Fruit fly (Drosophila melanogaster): ENCODE results near the gene CG42394.

The CG42394 gene

dm6 chr3R:10884031-10884677, 34.5 kb downstream of the CG42394 start (continued):
- peak; percentile 52 for TF ChIP-seq CG10979 (tag; optimal IDR thresholded peaks at IDR 0.05)
- peak; percentile 62; the same call in 1 of the 2 replicates for TF ChIP-seq dati (GFP tag; IDR thresholded peaks at IDR 0.05)
- 0 out of 3 replicates have a peak, but pooled peaks have one; percentile 12 for TF ChIP-seq sr (GFP tag; IDR thresholded peaks at IDR 0.05)
- TF ChIP-seq TFAM (GFP tag; optimal IDR thresholded peaks at IDR 0.05) = no peak
- TF ChIP-seq CG1024 (GFP tag; IDR thresholded peaks at IDR 0.05) = peak; percentile 65; the same call in 1 of the 2 replicates
- no peak for TF ChIP-seq CG42726 (GFP tag; IDR thresholded peaks at IDR 0.05; ENCODE audit: partially characterized antibody)
- no peak for TF ChIP-seq CG8478 (optimal IDR thresholded peaks at IDR 0.05)
- TF ChIP-seq CG17912 (GFP tag; optimal IDR thresholded peaks at IDR 0.05) = no peak
- peak; percentile 84 for TF ChIP-seq Dek (tag; optimal IDR thresholded peaks at IDR 0.05)
- peak; percentile 82 for TF ChIP-seq Asciz (GFP tag; optimal IDR thresholded peaks at IDR 0.05)
- peak; percentile 88 for TF ChIP-seq CG7839 (tag; optimal IDR thresholded peaks at IDR 0.05)
- TF ChIP-seq Opbp (GFP tag; IDR thresholded peaks at IDR 0.05; ENCODE audit: partially characterized antibody) = no peak
- no peak for TF ChIP-seq unc-4 (GFP tag; IDR thresholded peaks at IDR 0.05; ENCODE audit: partially characterized antibody)
- TF ChIP-seq nerfin-1 (tag; optimal IDR thresholded peaks at IDR 0.05) = peak; percentile 54
- no peak for TF ChIP-seq fd64A (GFP tag; optimal IDR thresholded peaks at IDR 0.05)
- TF ChIP-seq hkb (optimal IDR thresholded peaks at IDR 0.05) = no peak
- TF ChIP-seq hkb (GFP tag; IDR thresholded peaks at IDR 0.05) = peak; percentile 91
- TF ChIP-seq kah (GFP tag; optimal IDR thresholded peaks at IDR 0.05) = peak; percentile 37
- no peak for TF ChIP-seq Sin3A (optimal IDR thresholded peaks at IDR 0.05)
- TF ChIP-seq CG30020 (tag; optimal IDR thresholded peaks at IDR 0.05) = peak; percentile 0
- TF ChIP-seq CG12236 (GFP tag; optimal IDR thresholded peaks at IDR 0.05) = no peak
- peak; percentile 34 for TF ChIP-seq CG13624 (GFP tag; optimal IDR thresholded peaks at IDR 0.05)
- peak; percentile 49 for TF ChIP-seq CG18619 (GFP tag; optimal IDR thresholded peaks at IDR 0.05)
- no peak for TF ChIP-seq CG34224 (GFP tag; IDR thresholded peaks at IDR 0.05; ENCODE audit: partially characterized antibody)
- TF ChIP-seq B-H2 (GFP tag; optimal IDR thresholded peaks at IDR 0.05) = no peak
- peak; percentile 73 for TF ChIP-seq CG11085 (GFP tag; IDR thresholded peaks at IDR 0.05)
- no peak for TF ChIP-seq CG7271 (tag; optimal IDR thresholded peaks at IDR 0.05)
- TF ChIP-seq jumu (GFP tag; optimal IDR thresholded peaks at IDR 0.05) = no peak
- no peak for TF ChIP-seq tio (GFP tag; optimal IDR thresholded peaks at IDR 0.05)
- peak; percentile 81 for TF ChIP-seq slbo (GFP tag; IDR thresholded peaks at IDR 0.05)
- no peak for TF ChIP-seq trh (GFP tag; optimal IDR thresholded peaks at IDR 0.05)
- TF ChIP-seq HLH4C (GFP tag; IDR thresholded peaks at IDR 0.05; ENCODE audit: partially characterized antibody) = no peak
- TF ChIP-seq CG31224 (GFP tag; IDR thresholded peaks at IDR 0.05) = peak; percentile 75
- TF ChIP-seq Taf1 (GFP tag; IDR thresholded peaks at IDR 0.05) = peak; percentile 69
- peak; percentile 59; the same call in 1 of the 3 replicates for TF ChIP-seq CG11093 (GFP tag; IDR thresholded peaks at IDR 0.05)
- TF ChIP-seq Scr (GFP tag; IDR thresholded peaks at IDR 0.05; ENCODE audit: partially characterized antibody) = no peak
- peak; percentile 72 for TF ChIP-seq CG4730 (GFP tag; IDR thresholded peaks at IDR 0.05)
- peak; percentile 60 for TF ChIP-seq CG12391 (tag; optimal IDR thresholded peaks at IDR 0.05)
- 0 out of 3 replicates have a peak, but pooled peaks have one; percentile 27 for TF ChIP-seq knrl (GFP tag; IDR thresholded peaks at IDR 0.05; ENCODE audit: partially characterized antibody)
- peak; percentile 82 for TF ChIP-seq Fer1 (GFP tag; optimal IDR thresholded peaks at IDR 0.05)
- peak; percentile 77 for TF ChIP-seq Hmr (GFP tag; optimal IDR thresholded peaks at IDR 0.05)
- TF ChIP-seq vfl (GFP tag; optimal IDR thresholded peaks at IDR 0.05) = no peak
- TF ChIP-seq al (GFP tag; IDR thresholded peaks at IDR 0.05) = peak; percentile 82
- TF ChIP-seq CG2120 (GFP tag; optimal IDR thresholded peaks at IDR 0.05) = peak; percentile 75
- peak; percentile 60 for TF ChIP-seq CG43689 (GFP tag; IDR thresholded peaks at IDR 0.05)
- TF ChIP-seq MTF-1 (GFP tag; optimal IDR thresholded peaks at IDR 0.05; ENCODE audit: borderline replicate concordance) = peak; percentile 55
- peak; percentile 23 for TF ChIP-seq CG1647 (GFP tag; optimal IDR thresholded peaks at IDR 0.05)
- peak; percentile 44 for TF ChIP-seq ssp (GFP tag; IDR thresholded peaks at IDR 0.05)
- peak; percentile 94 for TF ChIP-seq CG32532 (GFP tag; IDR thresholded peaks at IDR 0.05)
- no peak for TF ChIP-seq CG13287 (GFP tag; IDR thresholded peaks at IDR 0.05; ENCODE audit: partially characterized antibody)

All from whole organism, embryonic.